Fruit fly (Drosophila melanogaster): Measurements from ENCODE around the gene CG11841.

CG11841 gene

dm6 chr3R:29088938-29089661, 38.2 kb downstream of the CG11841 start (continued):
- TF ChIP-seq Atf6 (GFP tag; IDR thresholded peaks at IDR 0.05) (peak; percentile 58; the same call in 1 of the 2 replicates), CG11504 (tag; optimal IDR thresholded peaks at IDR 0.05) (peak; percentile 84), HLH54F (GFP tag; optimal IDR thresholded peaks at IDR 0.05) (peak; percentile 62), lbe (GFP tag; optimal IDR thresholded peaks at IDR 0.05) (peak; percentile 10), CG2678 (tag; optimal IDR thresholded peaks at IDR 0.05) (peak; percentile 86), Gsc (GFP tag; IDR thresholded peaks at IDR 0.05) (no peak), Usf (GFP tag; optimal IDR thresholded peaks at IDR 0.05) (peak; percentile 20), ssp (GFP tag; IDR thresholded peaks at IDR 0.05) (peak; percentile 58), NC2β (GFP tag; optimal IDR thresholded peaks at IDR 0.05) (peak; percentile 33), unpg (GFP tag; optimal IDR thresholded peaks at IDR 0.05) (peak; percentile 82), CG1792 (GFP tag; optimal IDR thresholded peaks at IDR 0.05) (no peak), CG10321 (GFP tag; IDR thresholded peaks at IDR 0.05) (no peak), kni (GFP tag; optimal IDR thresholded peaks at IDR 0.05) (peak; percentile 72), CG2116 (GFP tag; optimal IDR thresholded peaks at IDR 0.05) (no peak), hkb (optimal IDR thresholded peaks at IDR 0.05) (no peak), hkb (GFP tag; IDR thresholded peaks at IDR 0.05) (peak; percentile 81), sob (GFP tag; IDR thresholded peaks at IDR 0.05) (no peak), CG5245 (GFP tag; optimal IDR thresholded peaks at IDR 0.05) (peak; percentile 48), bsh (GFP tag; optimal IDR thresholded peaks at IDR 0.05) (peak; percentile 22 to 82), maf-S (GFP tag; optimal IDR thresholded peaks at IDR 0.05) (peak; percentile 66), Mrtf (GFP tag; IDR thresholded peaks at IDR 0.05) (0 out of 3 replicates have a peak, but pooled peaks have one; percentile 45), CG6175 (GFP tag; IDR thresholded peaks at IDR 0.05) (no peak), Adf1 (GFP tag; IDR thresholded peaks at IDR 0.05) (no peak), CG18476 (GFP tag; optimal IDR thresholded peaks at IDR 0.05) (peak; percentile 62), CG11560 (tag; IDR thresholded peaks at IDR 0.05) (no peak), CG17802 (tag; optimal IDR thresholded peaks at IDR 0.05) (peak; percentile 1), bigmax (GFP tag; optimal IDR thresholded peaks at IDR 0.05) (no peak), pfk (GFP tag; optimal IDR thresholded peaks at IDR 0.05) (no peak), bcd (GFP tag; optimal IDR thresholded peaks at IDR 0.05) (peak; percentile 69), CG7963 (GFP tag; IDR thresholded peaks at IDR 0.05; ENCODE audit: partially characterized antibody) (no peak), crp (GFP tag; optimal IDR thresholded peaks at IDR 0.05) (peak in 1 of 2 experiments; percentile 10), Deaf1 (tag; optimal IDR thresholded peaks at IDR 0.05) (peak; percentile 17), hth (optimal IDR thresholded peaks at IDR 0.05) (no peak), CG10431 (GFP tag; optimal IDR thresholded peaks at IDR 0.05) (peak; percentile 2), unc-4 (GFP tag; IDR thresholded peaks at IDR 0.05; ENCODE audit: partially characterized antibody) (no peak), vvl (GFP tag; IDR thresholded peaks at IDR 0.05) (peak; percentile 74), CG6854 (GFP tag; optimal IDR thresholded peaks at IDR 0.05) (peak; percentile 43), ind (GFP tag; optimal IDR thresholded peaks at IDR 0.05) (peak; percentile 70), amos (GFP tag; IDR thresholded peaks at IDR 0.05; ENCODE audit: partially characterized antibody) (no peak), sens (GFP tag) (peak; percentile 92), Ets65A (GFP tag) (peak; percentile 48), da (GFP tag; optimal IDR thresholded peaks at IDR 0.05) (no peak), Dfd (GFP tag; optimal IDR thresholded peaks at IDR 0.05) (no peak), CG11723 (GFP tag; optimal IDR thresholded peaks at IDR 0.05) (peak; percentile 56), CG7372 (GFP tag; IDR thresholded peaks at IDR 0.05) (peak; percentile 51; the same call in 1 of the 2 replicates), ewg (GFP tag; optimal IDR thresholded peaks at IDR 0.05) (peak; percentile 76), Bgb (GFP tag; IDR thresholded peaks at IDR 0.05; ENCODE audit: partially characterized antibody) (no peak), CG10147 (GFP tag; optimal IDR thresholded peaks at IDR 0.05) (peak; percentile 64), Dll (GFP tag; IDR thresholded peaks at IDR 0.05; ENCODE audit: partially characterized antibody) (no peak), CG31441 (GFP tag; IDR thresholded peaks at IDR 0.05) (peak; percentile 77)
